Fruit fly (Drosophila melanogaster) whole organism, embryonic: ENCODE data around the gene 14-3-3epsilon.

Experiments used
- CG13894 ChIP-seq: fragments of 200-800 bp; sonication (Bioruptor generic); optimal IDR thresholded peaks from 3 replicates; lab custom pipeline; 2018; ENCODE audit warnings: missing biosample characterization, mild to moderate bottlenecking, missing genetic modification characterization, moderate library complexity
- CG14441 ChIP-seq: fragments of 200-800 bp; sonication (Bioruptor generic); IDR thresholded peaks from 2 replicates; pipeline ENCODE4 v1.3.6; 2022; ENCODE audit warnings: missing biosample characterization, missing genetic modification characterization
- CG2120 ChIP-seq: fragments of 200-800 bp; sonication (Bioruptor generic); optimal IDR thresholded peaks from 3 replicates; lab custom pipeline; 2016; ENCODE audit warnings: missing biosample characterization, missing genetic modification characterization
- D19B ChIP-seq: fragments of 200-800 bp; sonication (Bioruptor generic); optimal IDR thresholded peaks from 2 replicates; lab custom pipeline; 2017; ENCODE audit warnings: missing biosample characterization, mild to moderate bottlenecking, missing genetic modification characterization
- Dek ChIP-seq: fragments of 200-800 bp; sonication (Bioruptor generic); optimal IDR thresholded peaks from 3 replicates; lab custom pipeline; 2019; ENCODE audit warnings: missing biosample characterization, mild to moderate bottlenecking, missing genetic modification characterization, moderate library complexity
- chm ChIP-seq: fragments of 200-800 bp; sonication (Bioruptor generic); IDR thresholded peaks from 2 replicates; pipeline ENCODE4 v1.3.6; 2022; ENCODE audit warnings: missing biosample characterization, missing genetic modification characterization
- fd3F ChIP-seq: fragments of 200-800 bp; sonication (Bioruptor generic); optimal IDR thresholded peaks from 2 replicates; lab custom pipeline; 2018; ENCODE audit warnings: missing biosample characterization, mild to moderate bottlenecking, missing genetic modification characterization, moderate library complexity
- nerfin-2 ChIP-seq: fragments of 200-800 bp; sonication (Bioruptor generic); IDR thresholded peaks from 2 replicates; pipeline ENCODE4 v1.3.6; 2022; ENCODE audit warnings: missing biosample characterization, missing genetic modification characterization; ENCODE audit not compliant: partially characterized antibody

dm6 chr3R:18228713-18229222 is 13.6 kb upstream of the 14-3-3epsilon start:
- TF ChIP-seq fd3F (GFP tag; lab: Kevin White, UChicago) (no peak), nerfin-2 (no peak), Dek (no peak), CG2120 (peak; percentile 35), CG14441 (GFP tag; lab: Robert Waterston, UW) (no peak; the same call in 1 of the 2 replicates), chm (peak; percentile 10; the same call in 1 of the 2 replicates), D19B (no peak), CG13894 (tag; lab: Kevin White, UChicago) (no peak)
